Fruit fly (Drosophila melanogaster) whole organism, prepupa: Measurements from ENCODE around the gene lilli.
A peak's percentile ranks its signal among the peaks of the same experiment; 100 is the strongest.

Source experiments
- Blimp-1 ChIP-seq: fragments of 200-800 bp; sonication (Bioruptor generic); optimal IDR thresholded peaks from 3 replicates; lab custom pipeline; 2017; ENCODE audit warnings: missing biosample characterization, missing genetic modification characterization, mild to moderate bottlenecking, moderate library complexity, missing genetic modification reagents
- CG10631 ChIP-seq: fragments of 200-800 bp; sonication (Bioruptor generic); optimal IDR thresholded peaks from 2 replicates; lab custom pipeline; 2016; ENCODE audit warnings: missing biosample characterization, missing genetic modification characterization
- CG11294 ChIP-seq: fragments of 200-800 bp; sonication (Bioruptor generic); IDR thresholded peaks from 2 replicates; pipeline ENCODE4 v1.3.6; 2022; ENCODE audit warnings: missing biosample characterization, missing genetic modification characterization
- CG11762 ChIP-seq: fragments of 200-800 bp; sonication (Bioruptor generic); optimal IDR thresholded peaks from 3 replicates; lab custom pipeline; 2016; ENCODE audit warnings: missing biosample characterization, missing genetic modification characterization; ENCODE audit not compliant: insufficient read depth
- CG11902 ChIP-seq: fragments of 200-800 bp; sonication (Bioruptor generic); optimal IDR thresholded peaks from 3 replicates; lab custom pipeline; 2016; ENCODE audit warnings: missing biosample characterization, missing genetic modification characterization
- CG15336 ChIP-seq: fragments of 200-800 bp; sonication (Bioruptor generic); IDR thresholded peaks from 2 replicates; pipeline ENCODE4 v1.3.6; 2022; ENCODE audit warnings: missing biosample characterization, missing genetic modification characterization
- CG1621 ChIP-seq: fragments of 200-800 bp; sonication (Bioruptor generic); optimal IDR thresholded peaks from 3 replicates; lab custom pipeline; 2018; ENCODE audit warnings: missing biosample characterization, mild to moderate bottlenecking, missing genetic modification characterization
- CG16779 ChIP-seq: fragments of 200-800 bp; sonication (Bioruptor generic); optimal IDR thresholded peaks from 3 replicates; lab custom pipeline; 2017; ENCODE audit warnings: missing biosample characterization, mild to moderate bottlenecking, missing genetic modification characterization
- CG31627 ChIP-seq: fragments of 200-800 bp; sonication (Bioruptor generic); optimal IDR thresholded peaks from 3 replicates; lab custom pipeline; 2016; ENCODE audit warnings: missing biosample characterization, missing genetic modification characterization
- CG32006 ChIP-seq: fragments of 200-800 bp; sonication (Bioruptor generic); optimal IDR thresholded peaks from 3 replicates; lab custom pipeline; 2017; ENCODE audit warnings: missing biosample characterization, mild to moderate bottlenecking, missing genetic modification characterization
- CG4318 ChIP-seq: fragments of 200-800 bp; sonication (Bioruptor generic); optimal IDR thresholded peaks from 3 replicates; lab custom pipeline; 2017; ENCODE audit warnings: missing biosample characterization, mild to moderate bottlenecking, missing genetic modification characterization
- CG6276 ChIP-seq: fragments of 200-800 bp; sonication (Bioruptor generic); optimal IDR thresholded peaks from 2 replicates; lab custom pipeline; 2017; ENCODE audit warnings: missing biosample characterization, mild to moderate bottlenecking, missing genetic modification characterization
- CG6792 ChIP-seq: fragments of 200-800 bp; sonication (Bioruptor generic); optimal IDR thresholded peaks from 3 replicates; lab custom pipeline; 2016; ENCODE audit warnings: missing biosample characterization, missing genetic modification characterization
- CG6808 ChIP-seq: fragments of 200-800 bp; sonication (Bioruptor generic); optimal IDR thresholded peaks from 3 replicates; lab custom pipeline; 2017; ENCODE audit warnings: missing biosample characterization, missing genetic modification characterization, mild to moderate bottlenecking, moderate library complexity, missing genetic modification reagents
- CG6854 ChIP-seq: fragments of 200-800 bp; sonication (Bioruptor generic); optimal IDR thresholded peaks from 2 replicates; lab custom pipeline; 2017; ENCODE audit warnings: missing biosample characterization, mild to moderate bottlenecking, missing genetic modification characterization
- CG7368 ChIP-seq: fragments of 200-800 bp; sonication (Bioruptor generic); optimal IDR thresholded peaks from 3 replicates; lab custom pipeline; 2016; ENCODE audit warnings: missing biosample characterization, missing genetic modification characterization
- CG8119 ChIP-seq: fragments of 200-800 bp; sonication (Bioruptor generic); IDR thresholded peaks from 3 replicates; pipeline ENCODE4 v1.3.6; 2022; ENCODE audit warnings: missing biosample characterization, missing genetic modification characterization
- CG8319 ChIP-seq: fragments of 200-800 bp; sonication (Bioruptor generic); optimal IDR thresholded peaks from 3 replicates; lab custom pipeline; 2016; ENCODE audit warnings: missing biosample characterization, missing genetic modification characterization
- CG8632 ChIP-seq: fragments of 200-800 bp; sonication (Bioruptor generic); optimal IDR thresholded peaks from 3 replicates; lab custom pipeline; 2016; ENCODE audit warnings: missing biosample characterization, missing genetic modification characterization
- CG9139 ChIP-seq: fragments of 200-800 bp; sonication (Bioruptor generic); optimal IDR thresholded peaks from 3 replicates; lab custom pipeline; 2017; ENCODE audit warnings: missing biosample characterization, mild to moderate bottlenecking, missing genetic modification characterization
- Eip75B ChIP-seq: fragments of 200-800 bp; sonication (Bioruptor generic); optimal IDR thresholded peaks from 3 replicates; lab custom pipeline; 2016; ENCODE audit warnings: missing biosample characterization, missing genetic modification characterization
- Eip78C ChIP-seq: fragments of 200-800 bp; sonication (Bioruptor generic); peaks from one replicate; lab custom pipeline; 2016; ENCODE audit warnings: missing biosample characterization, missing genetic modification characterization
- Eip93F ChIP-seq: fragments of 200-800 bp; sonication (Bioruptor generic); optimal IDR thresholded peaks from 2 replicates; lab custom pipeline; 2016; ENCODE audit warnings: missing biosample characterization, mild to moderate bottlenecking, missing genetic modification characterization
- Ets21C ChIP-seq: fragments of 200-800 bp; sonication (Bioruptor generic); optimal IDR thresholded peaks from 3 replicates; lab custom pipeline; 2016; ENCODE audit warnings: missing biosample characterization, missing genetic modification characterization
- Ets96B ChIP-seq: fragments of 200-800 bp; optimal IDR thresholded peaks from 2 replicates; lab custom pipeline; 2019; ENCODE audit warnings: missing biosample characterization, mild to moderate bottlenecking, missing genetic modification characterization, moderate library complexity
- Gug ChIP-seq: fragments of 200-800 bp; sonication (Bioruptor generic); IDR thresholded peaks from 2 replicates; pipeline ENCODE4 v1.3.6; 2022; ENCODE audit warnings: missing biosample characterization, missing genetic modification characterization
- Hr38 ChIP-seq: sonication (Bioruptor generic); optimal IDR thresholded peaks from 2 replicates; lab custom pipeline; 2016; ENCODE audit warnings: missing biosample characterization, missing genetic modification characterization
- Hr39 ChIP-seq: fragments of 200-800 bp; sonication (Bioruptor generic); optimal IDR thresholded peaks from 2 replicates; lab custom pipeline; 2016; ENCODE audit warnings: missing biosample characterization, missing genetic modification characterization
- Hr4 ChIP-seq: fragments of 200-800 bp; sonication (Bioruptor generic); optimal IDR thresholded peaks from 3 replicates; lab custom pipeline; 2016; ENCODE audit warnings: missing biosample characterization, missing genetic modification characterization
- Smox ChIP-seq: fragments of 200-800 bp; sonication (Bioruptor generic); optimal IDR thresholded peaks from 3 replicates; lab custom pipeline; 2016; ENCODE audit warnings: missing biosample characterization, missing genetic modification characterization
- Sox102F ChIP-seq: fragments of 200-800 bp; sonication (Bioruptor generic); optimal IDR thresholded peaks from 2 replicates; lab custom pipeline; 2016; ENCODE audit warnings: missing biosample characterization, mild to moderate bottlenecking, missing genetic modification characterization
- Sox14 ChIP-seq: fragments of 200-800 bp; sonication (Bioruptor generic); optimal IDR thresholded peaks from 3 replicates; lab custom pipeline; 2016; ENCODE audit warnings: missing biosample characterization, missing genetic modification characterization
- Sox15 ChIP-seq: fragments of 200-800 bp; sonication (Bioruptor generic); optimal IDR thresholded peaks from 3 replicates; lab custom pipeline; 2016; ENCODE audit warnings: missing biosample characterization, missing genetic modification characterization
- achi ChIP-seq: fragments of 200-800 bp; sonication (Bioruptor generic); optimal IDR thresholded peaks from 3 replicates; lab custom pipeline; 2016; ENCODE audit warnings: missing biosample characterization, missing genetic modification characterization
- acj6 ChIP-seq: fragments of 200-800 bp; sonication (Bioruptor generic); optimal IDR thresholded peaks from 3 replicates; lab custom pipeline; 2016; ENCODE audit warnings: missing biosample characterization, missing genetic modification characterization
- dac ChIP-seq: fragments of 200-800 bp; sonication (Bioruptor generic); optimal IDR thresholded peaks from 2 replicates; lab custom pipeline; 2017; ENCODE audit warnings: missing biosample characterization, mild to moderate bottlenecking, missing genetic modification characterization
- dsx ChIP-seq: fragments of 200-800 bp; optimal IDR thresholded peaks from 3 replicates; lab custom pipeline; 2019; ENCODE audit warnings: missing biosample characterization, mild to moderate bottlenecking, missing genetic modification characterization, moderate library complexity; ENCODE audit not compliant: poor library complexity, severe bottlenecking
- eg ChIP-seq: fragments of 200-800 bp; sonication (Bioruptor generic); IDR thresholded peaks from 3 replicates; pipeline ENCODE4 v1.3.6; 2022; ENCODE audit warnings: missing biosample characterization, missing genetic modification characterization
- esn ChIP-seq: fragments of 200-800 bp; sonication (Bioruptor generic); optimal IDR thresholded peaks from 2 replicates; lab custom pipeline; 2016; ENCODE audit warnings: missing biosample characterization, mild to moderate bottlenecking, missing genetic modification characterization, moderate library complexity
- fd59A ChIP-seq: fragments of 200-800 bp; sonication (Bioruptor generic); optimal IDR thresholded peaks from 2 replicates; lab custom pipeline; 2017; ENCODE audit warnings: missing biosample characterization, mild to moderate bottlenecking, missing genetic modification characterization, missing genetic modification reagents
- fd85E ChIP-seq: fragments of 200-800 bp; sonication (Bioruptor generic); optimal IDR thresholded peaks from 3 replicates; lab custom pipeline; 2016; ENCODE audit warnings: missing biosample characterization, missing genetic modification characterization
- fkh ChIP-seq: fragments of 200-800 bp; sonication (Bioruptor generic); optimal IDR thresholded peaks from 3 replicates; lab custom pipeline; 2017; ENCODE audit warnings: missing biosample characterization, mild to moderate bottlenecking, missing genetic modification characterization, moderate library complexity
- lz ChIP-seq: fragments of 200-800 bp; sonication (Bioruptor generic); optimal IDR thresholded peaks from 3 replicates; lab custom pipeline; 2016; ENCODE audit warnings: missing biosample characterization, missing genetic modification characterization
- net ChIP-seq: fragments of 200-800 bp; sonication (Bioruptor generic); optimal IDR thresholded peaks from 3 replicates; lab custom pipeline; 2016; ENCODE audit warnings: missing biosample characterization, missing genetic modification characterization
- pdm3 ChIP-seq: fragments of 200-800 bp; sonication (Bioruptor generic); optimal IDR thresholded peaks from 3 replicates; lab custom pipeline; 2016; ENCODE audit warnings: missing biosample characterization, missing genetic modification characterization
- salr ChIP-seq, 2 experiments: fragments of 200-800 bp; sonication (Bioruptor generic); optimal IDR thresholded peaks; 3 replicates each; lab custom pipeline; 2016 to 2018; ENCODE audit warnings: missing biosample characterization in 2 of 2, missing genetic modification characterization in 2 of 2, mild to moderate bottlenecking in 1 of 2
- ss ChIP-seq, 2 experiments: fragments of 200-800 bp; sonication (Bioruptor generic); optimal IDR thresholded peaks; 2 replicates in 1 of 2; 3 replicates in 1 of 2; lab custom pipeline; 2017 to 2018; ENCODE audit warnings: mild to moderate bottlenecking in 2 of 2, missing biosample characterization in 2 of 2, missing genetic modification characterization in 2 of 2, moderate library complexity in 1 of 2
- svp ChIP-seq: fragments of 200-800 bp; sonication (Bioruptor generic); peaks from one replicate; lab custom pipeline; 2016; ENCODE audit warnings: missing biosample characterization, missing genetic modification characterization
- topi ChIP-seq: fragments of 200-800 bp; sonication (Bioruptor generic); optimal IDR thresholded peaks from 3 replicates; lab custom pipeline; 2016; ENCODE audit warnings: missing biosample characterization, missing genetic modification characterization
- vri ChIP-seq: fragments of 200-800 bp; sonication (Bioruptor generic); optimal IDR thresholded peaks from 3 replicates; lab custom pipeline; 2016; ENCODE audit warnings: missing biosample characterization, mild to moderate bottlenecking, missing genetic modification characterization

lilli gene

DNA sequence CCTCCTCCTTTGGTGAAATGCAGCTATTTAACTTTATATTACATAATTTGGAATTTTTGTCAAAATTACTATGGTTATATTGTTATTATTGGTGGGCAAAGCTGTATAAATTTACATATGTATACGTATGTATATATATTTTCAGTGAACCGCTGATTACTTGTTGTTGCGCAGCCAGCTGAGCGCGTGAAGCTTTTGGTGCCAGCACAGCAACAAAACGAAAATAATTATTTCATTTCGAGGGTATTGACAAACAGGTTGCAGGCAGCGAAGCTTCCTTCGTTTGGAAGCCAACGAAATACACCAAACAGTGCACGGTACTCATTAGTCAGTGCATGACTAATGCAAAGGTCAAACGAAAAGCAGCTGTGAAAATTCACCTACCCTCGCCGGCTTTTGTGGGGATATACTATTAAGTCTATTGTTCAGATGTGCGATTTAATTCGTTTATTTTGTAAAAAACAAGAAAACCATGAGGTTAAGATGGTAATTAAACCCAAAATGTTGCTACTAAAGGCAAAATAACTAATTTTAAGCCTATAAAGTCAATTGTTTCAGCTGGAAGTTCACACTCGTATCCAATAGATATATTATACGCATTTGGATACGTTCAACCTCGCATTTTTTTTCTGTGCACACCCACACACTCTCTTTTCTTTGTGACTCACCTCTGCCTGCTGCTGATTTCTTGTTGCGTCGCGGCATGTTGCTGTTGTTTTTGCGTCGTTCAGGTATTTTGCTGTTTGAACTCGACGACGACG lies 12.6 kb upstream of the lilli start:
- TF ChIP-seq CG6792 (GFP tag; lab: Kevin White, UChicago) (peak; percentile 44), Blimp-1 (GFP tag; lab: Kevin White, UChicago) (peak; percentile 16), CG11762 (GFP tag; lab: Kevin White, UChicago) (peak; percentile 37), CG8632 (GFP tag; lab: Kevin White, UChicago) (peak; percentile 1), fd59A (peak; percentile 38), CG11902 (GFP tag; lab: Kevin White, UChicago) (no peak), net (GFP tag; lab: Kevin White, UChicago) (peak; percentile 58), CG10631 (GFP tag; lab: Kevin White, UChicago) (peak; percentile 41), CG1621 (tag; lab: Kevin White, UChicago) (no peak), vri (GFP tag; lab: Kevin White, UChicago) (peak; percentile 59), Hr4 (GFP tag; lab: Kevin White, UChicago) (peak; percentile 69), dsx (no peak), fkh (GFP tag; lab: Kevin White, UChicago) (no peak), fd85E (GFP tag; lab: Kevin White, UChicago) (no peak), salr (GFP tag; optimal IDR thresholded peaks at IDR 0.05; lab: Kevin White, UChicago) (peak in 1 of 2 experiments; percentile 31), Eip93F (GFP tag; lab: Kevin White, UChicago) (peak; percentile 39), CG6276 (GFP tag; lab: Kevin White, UChicago) (peak; percentile 12), Ets96B (tag; lab: Kevin White, UChicago) (peak; percentile 16), CG8319 (GFP tag; lab: Kevin White, UChicago) (no peak), topi (GFP tag; lab: Kevin White, UChicago) (peak; percentile 57), achi (GFP tag; lab: Kevin White, UChicago) (peak; percentile 42), CG6854 (GFP tag; lab: Kevin White, UChicago) (no peak), Gug (GFP tag; lab: Robert Waterston, UW) (0 out of 2 replicates have a peak, but pooled peaks have one; percentile 22), CG8119 (peak; percentile 70; the same call in 2 of the 3 replicates), Smox (GFP tag; lab: Kevin White, UChicago) (peak; percentile 36), lz (GFP tag; lab: Kevin White, UChicago) (peak; percentile 61), Hr39 (GFP tag; lab: Kevin White, UChicago) (peak; percentile 50), Sox15 (GFP tag; lab: Kevin White, UChicago) (no peak), CG9139 (GFP tag; lab: Kevin White, UChicago) (no peak), CG6808 (GFP tag; lab: Kevin White, UChicago) (peak; percentile 49), esn (GFP tag; lab: Kevin White, UChicago) (peak; percentile 67), Eip78C (GFP tag; lab: Kevin White, UChicago) (peak; percentile 89), CG32006 (GFP tag; lab: Kevin White, UChicago) (peak; percentile 44), svp (GFP tag; lab: Kevin White, UChicago) (peak; percentile 84), ss (GFP tag; optimal IDR thresholded peaks at IDR 0.05; lab: Kevin White, UChicago) (peak in 1 of 2 experiments; percentile 34), CG7368 (GFP tag; lab: Kevin White, UChicago) (peak; percentile 33), pdm3 (GFP tag; lab: Kevin White, UChicago) (no peak), Eip75B (GFP tag; lab: Kevin White, UChicago) (peak; percentile 55), acj6 (GFP tag; lab: Kevin White, UChicago) (peak; percentile 41), Ets21C (peak; percentile 37), Hr38 (GFP tag; lab: Kevin White, UChicago) (no peak), CG31627 (GFP tag; lab: Kevin White, UChicago) (peak; percentile 62), CG15336 (GFP tag; lab: Robert Waterston, UW) (peak; percentile 55), CG4318 (no peak), dac (GFP tag; lab: Kevin White, UChicago) (peak; percentile 8), CG11294 (GFP tag; lab: Robert Waterston, UW) (peak; percentile 47), Sox102F (GFP tag; lab: Kevin White, UChicago) (peak; percentile 39), CG16779 (no peak), Sox14 (GFP tag; lab: Kevin White, UChicago) (peak; percentile 80), eg (GFP tag; lab: Robert Waterston, UW) (peak; percentile 32; the same call in 1 of the 3 replicates)
